Fruit fly (Drosophila melanogaster) whole organism, adult: ENCODE results near the gene Hgsnat.

Experiments
- CG11617 ChIP-seq: fragments of 200-800 bp; sonication (Bioruptor generic); optimal IDR thresholded peaks from 2 replicates; lab custom pipeline; 2017; ENCODE audit warnings: mild to moderate bottlenecking, missing biosample characterization, missing genetic modification reagents, missing genetic modification characterization
- CG12768 ChIP-seq: fragments of 200-800 bp; sonication (Bioruptor generic); optimal IDR thresholded peaks from 2 replicates; lab custom pipeline; 2017; ENCODE audit warnings: missing biosample characterization, missing genetic modification characterization, mild to moderate bottlenecking, moderate library complexity, missing genetic modification reagents
- CG14711 ChIP-seq: fragments of 200-800 bp; sonication (Bioruptor generic); optimal IDR thresholded peaks from 2 replicates; lab custom pipeline; 2018; ENCODE audit warnings: missing biosample characterization, mild to moderate bottlenecking, missing genetic modification characterization, moderate library complexity
- CG1620 ChIP-seq: fragments of 200-800 bp; sonication (Bioruptor generic); optimal IDR thresholded peaks from 2 replicates; lab custom pipeline; 2016; ENCODE audit warnings: missing biosample characterization, missing genetic modification characterization
- CG33017 ChIP-seq: fragments of 200-800 bp; sonication (Bioruptor generic); optimal IDR thresholded peaks from 2 replicates; lab custom pipeline; 2018; ENCODE audit warnings: missing biosample characterization, mild to moderate bottlenecking, missing genetic modification characterization, moderate library complexity
- CG5204 ChIP-seq: fragments of 200-800 bp; sonication (Bioruptor generic); optimal IDR thresholded peaks from 2 replicates; lab custom pipeline; 2016; ENCODE audit warnings: missing biosample characterization, missing genetic modification characterization
- CG7045 ChIP-seq: fragments of 200-800 bp; sonication (Bioruptor generic); optimal IDR thresholded peaks from 2 replicates; lab custom pipeline; 2017; ENCODE audit warnings: missing biosample characterization, mild to moderate bottlenecking, missing genetic modification characterization
- CG7101 ChIP-seq: fragments of 200-800 bp; sonication (Bioruptor generic); optimal IDR thresholded peaks from 2 replicates; lab custom pipeline; 2018; ENCODE audit warnings: missing biosample characterization, mild to moderate bottlenecking, missing genetic modification characterization, moderate library complexity
- Clk ChIP-seq: fragments of 200-800 bp; sonication (Bioruptor generic); optimal IDR thresholded peaks from 2 replicates; lab custom pipeline; 2017; ENCODE audit warnings: missing biosample characterization, missing genetic modification characterization
- Crg-1 ChIP-seq: fragments of 200-800 bp; sonication (Bioruptor generic); optimal IDR thresholded peaks from 2 replicates; lab custom pipeline; 2016; ENCODE audit warnings: missing biosample characterization, missing genetic modification characterization
- Hr96 ChIP-seq: fragments of 200-800 bp; sonication (Bioruptor generic); optimal IDR thresholded peaks from 2 replicates; lab custom pipeline; 2016; ENCODE audit warnings: missing biosample characterization, missing genetic modification characterization
- Mnt ChIP-seq: fragments of 200-800 bp; sonication (Bioruptor generic); optimal IDR thresholded peaks from 2 replicates; lab custom pipeline; 2016; ENCODE audit warnings: missing biosample characterization, mild to moderate bottlenecking, missing genetic modification characterization
- bab1 ChIP-seq: fragments of 200-800 bp; sonication (Bioruptor generic); optimal IDR thresholded peaks from 3 replicates; lab custom pipeline; 2019; ENCODE audit warnings: missing biosample characterization, mild to moderate bottlenecking, missing genetic modification characterization, moderate library complexity
- cic ChIP-seq: fragments of 200-800 bp; sonication (Bioruptor generic); optimal IDR thresholded peaks from 2 replicates; lab custom pipeline; 2017; ENCODE audit warnings: missing biosample characterization, mild to moderate bottlenecking, missing genetic modification characterization, moderate library complexity
- cnc ChIP-seq, 2 experiments: fragments of >200 bp; optimal IDR thresholded peaks; 2 replicates each; lab custom pipeline; 2017
- kay ChIP-seq: fragments of 200-800 bp; sonication (Bioruptor generic); peaks from one replicate; lab custom pipeline; 2016; ENCODE audit warnings: missing biosample characterization, missing genetic modification characterization, borderline replicate concordance
- ovo ChIP-seq: fragments of 200-800 bp; sonication (Bioruptor generic); optimal IDR thresholded peaks from 2 replicates; lab custom pipeline; 2016; ENCODE audit warnings: missing biosample characterization, missing genetic modification characterization
- pad ChIP-seq: fragments of 200-800 bp; sonication (Bioruptor generic); optimal IDR thresholded peaks from 3 replicates; lab custom pipeline; 2017; ENCODE audit warnings: missing biosample characterization, missing genetic modification characterization, mild to moderate bottlenecking, moderate library complexity, missing genetic modification reagents
- tj ChIP-seq: fragments of 200-800 bp; sonication (Bioruptor generic); optimal IDR thresholded peaks from 3 replicates; lab custom pipeline; 2017; ENCODE audit warnings: missing biosample characterization, mild to moderate bottlenecking, missing genetic modification characterization, moderate library complexity
- toe ChIP-seq: fragments of 200-800 bp; sonication (Bioruptor generic); optimal IDR thresholded peaks from 2 replicates; lab custom pipeline; 2016; ENCODE audit warnings: missing biosample characterization, missing genetic modification characterization

Hgsnat gene

dm6 chrX:4918228-4919022, at the start of gene Hgsnat, which contains the start of gene CG4041:
TSS of gene Hgsnat (plus strand) at chrX:4918730.
TSS of gene CG4041 (minus strand) at chrX:4918447.
- no peak for TF ChIP-seq cnc (optimal IDR thresholded peaks at IDR 0.05; lab: Kevin White, UChicago)
- TF ChIP-seq Mnt (GFP tag; lab: Kevin White, UChicago): no peak
- peak; percentile 75 for TF ChIP-seq ovo (GFP tag; lab: Kevin White, UChicago)
- no peak for TF ChIP-seq Clk (GFP tag; lab: Kevin White, UChicago)
- peak; percentile 62 for TF ChIP-seq CG7101
- TF ChIP-seq CG33017 (tag; lab: Kevin White, UChicago): no peak
- peak; percentile 62 for TF ChIP-seq Crg-1 (GFP tag; lab: Kevin White, UChicago)
- peak; percentile 21 for TF ChIP-seq Hr96 (GFP tag; lab: Kevin White, UChicago)
- peak; percentile 2 for TF ChIP-seq CG12768 (GFP tag; lab: Kevin White, UChicago)
- TF ChIP-seq CG5204 (GFP tag; lab: Kevin White, UChicago): peak; percentile 41
- TF ChIP-seq tj: peak; percentile 96
- no peak for TF ChIP-seq bab1 (GFP tag; lab: Kevin White, UChicago)
- TF ChIP-seq CG14711: peak; percentile 45
- no peak for TF ChIP-seq CG7045 (GFP tag; lab: Kevin White, UChicago)
- TF ChIP-seq CG11617 (GFP tag; lab: Kevin White, UChicago): peak; percentile 59
- peak; percentile 33 for TF ChIP-seq toe
- TF ChIP-seq pad (GFP tag; lab: Kevin White, UChicago): peak; percentile 48
- no peak for TF ChIP-seq kay (GFP tag; lab: Kevin White, UChicago)
- TF ChIP-seq CG1620 (GFP tag; lab: Kevin White, UChicago): peak; percentile 52
- TF ChIP-seq cic (GFP tag; lab: Kevin White, UChicago): no peak

- TF ChIP-seq CG33017 (tag; lab: Kevin White, UChicago): no peak
- no peak for TF ChIP-seq Mnt (GFP tag; lab: Kevin White, UChicago)
- TF ChIP-seq tj: no peak
- no peak for TF ChIP-seq Clk (GFP tag; lab: Kevin White, UChicago)
- TF ChIP-seq CG12768 (GFP tag; lab: Kevin White, UChicago): no peak
- TF ChIP-seq CG7101: no peak
- no peak for TF ChIP-seq Crg-1 (GFP tag; lab: Kevin White, UChicago)
- no peak for TF ChIP-seq Hr96 (GFP tag; lab: Kevin White, UChicago)
- no peak for TF ChIP-seq CG7045 (GFP tag; lab: Kevin White, UChicago)
Measured at dm6 chrX:4875370-4875769, 43.2 kb upstream of the Hgsnat start, which contains the start of gene boil. TSS of gene boil (plus strand) at chrX:4875670.

dm6 chrX:4885875-4886274, 32.7 kb upstream of the Hgsnat start:
- TF ChIP-seq pad (GFP tag; lab: Kevin White, UChicago) (no peak), Clk (GFP tag; lab: Kevin White, UChicago) (no peak), CG5204 (GFP tag; lab: Kevin White, UChicago) (no peak), cic (GFP tag; lab: Kevin White, UChicago) (no peak), CG1620 (GFP tag; lab: Kevin White, UChicago) (no peak), bab1 (GFP tag; lab: Kevin White, UChicago) (no peak), cnc (optimal IDR thresholded peaks at IDR 0.05; lab: Kevin White, UChicago) (no peak)

DNA sequence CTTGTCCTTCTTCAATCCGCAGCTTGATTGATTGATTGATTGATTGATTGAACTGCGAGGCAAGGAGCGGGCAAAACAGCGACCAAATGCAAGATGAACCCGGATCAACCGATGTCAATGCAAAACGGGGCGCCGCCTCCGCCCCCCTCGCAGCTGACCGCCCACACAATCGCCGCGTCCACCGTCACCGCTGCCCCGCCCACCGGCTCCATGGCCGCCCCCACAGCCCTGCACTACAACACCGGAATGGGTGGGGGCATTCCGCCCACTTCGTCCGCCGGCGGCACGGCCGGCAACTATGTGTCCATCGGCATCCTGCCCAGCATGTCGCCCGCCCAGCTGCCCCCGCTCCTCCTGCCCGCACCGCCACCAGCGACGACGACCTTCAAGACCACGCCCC, 23.9 kb upstream of the Hgsnat start:
- TF ChIP-seq Mnt (GFP tag; lab: Kevin White, UChicago) (no peak), CG1620 (GFP tag; lab: Kevin White, UChicago) (no peak), cnc (optimal IDR thresholded peaks at IDR 0.05; lab: Kevin White, UChicago) (no peak), CG14711 (no peak), tj (no peak), Hr96 (GFP tag; lab: Kevin White, UChicago) (no peak), CG7101 (no peak), CG5204 (GFP tag; lab: Kevin White, UChicago) (no peak), pad (GFP tag; lab: Kevin White, UChicago) (no peak), CG12768 (GFP tag; lab: Kevin White, UChicago) (no peak)

DNA sequence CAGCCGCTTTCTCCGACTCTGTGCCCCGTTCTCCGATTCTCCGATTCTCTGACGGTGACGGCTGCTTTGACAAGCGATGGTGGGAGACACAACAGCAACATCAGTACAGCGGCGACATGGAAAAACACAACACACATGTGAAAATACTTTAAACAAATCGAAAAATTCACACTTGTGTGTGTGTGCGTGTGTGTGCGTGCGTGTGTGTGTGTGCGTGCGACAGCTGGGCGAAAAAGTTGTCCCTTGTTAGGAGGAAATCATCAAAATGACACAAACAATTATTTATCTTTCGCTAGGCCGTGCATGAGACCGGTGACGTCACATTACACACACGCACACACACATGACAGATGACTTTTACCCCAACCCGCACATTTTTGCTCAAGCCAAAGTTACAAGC, 21.6 kb upstream of the Hgsnat start:
- TF ChIP-seq Hr96 (GFP tag; lab: Kevin White, UChicago): no peak
- no peak for TF ChIP-seq cic (GFP tag; lab: Kevin White, UChicago)
- no peak for TF ChIP-seq CG7101
- TF ChIP-seq pad (GFP tag; lab: Kevin White, UChicago): no peak
- TF ChIP-seq ovo (GFP tag; lab: Kevin White, UChicago): no peak
- TF ChIP-seq tj: no peak
- TF ChIP-seq toe: no peak
- no peak for TF ChIP-seq CG12768 (GFP tag; lab: Kevin White, UChicago)
- TF ChIP-seq Mnt (GFP tag; lab: Kevin White, UChicago): no peak
- TF ChIP-seq CG14711: no peak
- TF ChIP-seq CG11617 (GFP tag; lab: Kevin White, UChicago): no peak
- TF ChIP-seq kay (GFP tag; lab: Kevin White, UChicago): no peak
- no peak for TF ChIP-seq CG7045 (GFP tag; lab: Kevin White, UChicago)
- TF ChIP-seq cnc (optimal IDR thresholded peaks at IDR 0.05; lab: Kevin White, UChicago): no peak

dm6 chrX:4906573-4906972, 12.0 kb upstream of the Hgsnat start, which contains the start of gene CG6927:
TSS of gene CG6927 (plus strand) at chrX:4906900.
- TF ChIP-seq ovo (GFP tag; lab: Kevin White, UChicago) (peak; percentile 40), CG7101 (peak; percentile 84), CG5204 (GFP tag; lab: Kevin White, UChicago) (no peak), tj (peak; percentile 47), CG14711 (peak; percentile 78), Hr96 (GFP tag; lab: Kevin White, UChicago) (peak; percentile 64), CG12768 (GFP tag; lab: Kevin White, UChicago) (peak; percentile 35), Clk (GFP tag; lab: Kevin White, UChicago) (peak; percentile 4), CG11617 (GFP tag; lab: Kevin White, UChicago) (peak; percentile 31), CG33017 (tag; lab: Kevin White, UChicago) (peak; percentile 70), Mnt (GFP tag; lab: Kevin White, UChicago) (no peak), Crg-1 (GFP tag; lab: Kevin White, UChicago) (no peak), kay (GFP tag; lab: Kevin White, UChicago) (peak; percentile 91), pad (GFP tag; lab: Kevin White, UChicago) (peak; percentile 36), toe (no peak), bab1 (GFP tag; lab: Kevin White, UChicago) (peak; percentile 57), cnc (optimal IDR thresholded peaks at IDR 0.05; lab: Kevin White, UChicago) (no peak), CG7045 (GFP tag; lab: Kevin White, UChicago) (peak; percentile 52)
